Worm (Caenorhabditis elegans) whole organism, midembryonic: ENCODE results near the gene T22E5.6.

Experiments
- T22C8.4 ChIP-seq: fragments of 200-800 bp; sonication (Bioruptor generic); IDR thresholded peaks from 2 replicates; pipeline ENCODE4 v1.3.6; 2022; ENCODE audit warnings: missing genetic modification characterization, missing compliant biosample characterization
- cog-1 ChIP-seq: sonication (generic microtip); optimal IDR thresholded peaks from 2 replicates; lab custom pipeline; 2016; ENCODE audit warnings: missing genetic modification characterization, missing compliant biosample characterization
- flt-1 ChIP-seq: fragments of 200-800 bp; sonication (Bioruptor generic); IDR thresholded peaks from 2 replicates; pipeline ENCODE4 v1.3.6; 2022; ENCODE audit warnings: missing genetic modification characterization, missing compliant biosample characterization
- klf-2 ChIP-seq: fragments of 200-800 bp; sonication (Bioruptor generic); conservative IDR thresholded peaks from 2 replicates; pipeline ENCODE4 v1.3.6; 2022; ENCODE audit warnings: missing genetic modification reagents, missing genetic modification characterization, missing compliant biosample characterization
- med-1 ChIP-seq: sonication (generic microtip); optimal IDR thresholded peaks from 2 replicates; lab custom pipeline; 2017; ENCODE audit warnings: missing genetic modification characterization, mild to moderate bottlenecking, missing compliant biosample characterization, antibody characterized with exemption, missing genetic modification reagents; ENCODE audit not compliant: insufficient read depth
- ref-1 ChIP-seq: fragments of 200-800 bp; sonication (Bioruptor generic); conservative IDR thresholded peaks from 2 replicates; pipeline ENCODE4 v1.3.6; 2022; ENCODE audit warnings: missing genetic modification reagents, missing genetic modification characterization, missing compliant biosample characterization
- tab-1 ChIP-seq: fragments of 200-800 bp; sonication (Bioruptor generic); IDR thresholded peaks from 2 replicates; pipeline ENCODE4 v1.3.6; 2022; ENCODE audit warnings: missing genetic modification characterization, missing compliant biosample characterization
- ztf-23 ChIP-seq: fragments of 200-800 bp; sonication (Bioruptor generic); IDR thresholded peaks from 2 replicates; pipeline ENCODE4 v1.3.6; 2022; ENCODE audit warnings: missing genetic modification reagents, missing genetic modification characterization, missing compliant biosample characterization
- ztf-29 ChIP-seq: fragments of 200-800 bp; sonication (Bioruptor generic); IDR thresholded peaks from 2 replicates; pipeline ENCODE4 v1.3.6; 2022; ENCODE audit warnings: missing genetic modification reagents, missing genetic modification characterization, missing compliant biosample characterization

T22E5.6 gene

DNA sequence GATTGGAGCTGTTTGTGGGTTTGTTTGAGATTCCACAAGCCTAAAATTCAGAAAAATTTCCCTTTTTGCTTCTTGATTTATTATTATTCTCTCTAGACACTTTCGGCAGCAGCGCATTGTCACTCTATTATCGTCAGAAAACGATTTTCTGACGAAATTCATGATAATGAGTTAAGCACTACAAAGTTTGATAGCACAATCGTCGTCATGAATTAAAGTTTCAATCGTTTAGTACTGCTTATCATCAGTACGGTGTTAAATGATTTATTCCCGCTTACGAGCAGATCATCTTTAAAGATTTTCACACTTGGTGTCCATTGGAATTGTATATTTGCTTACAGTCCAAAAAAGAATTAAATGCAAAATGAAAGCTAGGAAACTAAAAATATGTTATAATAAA lies 13.3 kb upstream of the T22E5.6 start:
- TF ChIP-seq klf-2 (GFP tag; lab: Robert Waterston, UW) (no peak), flt-1 (GFP tag; lab: Robert Waterston, UW) (no peak), T22C8.4 (no peak), cog-1 (tag; lab: Kevin White, UChicago) (no peak), ref-1 (no peak), med-1 (GFP tag; lab: Kevin White, UChicago) (no peak), ztf-29 (GFP tag; lab: Robert Waterston, UW) (no peak)

DNA sequence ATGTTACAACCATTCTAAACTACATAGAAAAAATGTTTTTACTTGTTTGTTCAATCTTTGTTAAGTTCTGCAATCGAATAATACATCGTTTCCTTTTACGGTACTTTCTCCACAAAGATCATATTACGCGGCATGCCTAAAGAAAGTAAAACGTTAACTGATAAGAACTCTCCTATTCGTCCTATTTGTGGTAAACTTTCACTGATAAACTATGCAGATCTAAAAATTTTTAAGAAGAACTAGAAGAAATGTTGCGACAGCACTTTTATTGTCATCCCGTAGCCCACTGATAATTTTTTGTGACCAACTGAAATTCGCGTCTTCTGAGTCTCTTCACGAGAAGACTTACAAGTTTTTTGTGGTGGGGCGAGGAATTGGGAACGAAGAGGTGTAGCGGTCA lies 10.9 kb upstream of the T22E5.6 start:
- no peak for TF ChIP-seq flt-1 (GFP tag; lab: Robert Waterston, UW)
- no peak for TF ChIP-seq tab-1 (GFP tag; lab: Robert Waterston, UW)
- TF ChIP-seq T22C8.4 = no peak
- TF ChIP-seq ztf-23 (GFP tag; lab: Robert Waterston, UW) = no peak
- no peak for TF ChIP-seq med-1 (GFP tag; lab: Kevin White, UChicago)
- no peak for TF ChIP-seq klf-2 (GFP tag; lab: Robert Waterston, UW)
- no peak for TF ChIP-seq ref-1
- no peak for TF ChIP-seq ztf-29 (GFP tag; lab: Robert Waterston, UW)

DNA sequence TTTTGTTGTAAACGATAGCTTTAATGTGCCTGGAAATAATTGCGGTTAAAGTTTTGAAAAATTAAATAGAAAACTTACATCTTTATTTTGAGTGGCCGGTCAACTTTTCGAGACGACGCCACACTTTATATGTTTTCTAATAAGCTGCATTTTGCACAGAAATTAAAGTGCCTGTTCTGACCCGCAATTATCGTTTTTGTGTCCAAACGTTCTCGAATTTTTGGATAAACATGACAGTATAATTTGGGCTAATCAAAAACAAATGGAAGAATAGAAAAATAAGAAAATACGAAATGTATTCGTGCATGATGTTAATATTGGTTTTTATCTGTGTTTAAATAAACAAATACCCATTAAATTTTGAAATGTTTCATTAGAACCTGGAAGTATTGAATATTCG lies 4.5 kb upstream of the T22E5.6 start, which contains the start of gene K10C2.12:
TSS of gene K10C2.12 (minus strand) at position 101 of the 400 bp plus-strand sequence.
- TF ChIP-seq ref-1 (no peak), cog-1 (tag; lab: Kevin White, UChicago) (no peak), ztf-23 (GFP tag; lab: Robert Waterston, UW) (no peak), ztf-29 (GFP tag; lab: Robert Waterston, UW) (no peak), T22C8.4 (no peak), med-1 (GFP tag; lab: Kevin White, UChicago) (no peak), flt-1 (GFP tag; lab: Robert Waterston, UW) (no peak), klf-2 (GFP tag; lab: Robert Waterston, UW) (no peak), tab-1 (GFP tag; lab: Robert Waterston, UW) (no peak)

DNA sequence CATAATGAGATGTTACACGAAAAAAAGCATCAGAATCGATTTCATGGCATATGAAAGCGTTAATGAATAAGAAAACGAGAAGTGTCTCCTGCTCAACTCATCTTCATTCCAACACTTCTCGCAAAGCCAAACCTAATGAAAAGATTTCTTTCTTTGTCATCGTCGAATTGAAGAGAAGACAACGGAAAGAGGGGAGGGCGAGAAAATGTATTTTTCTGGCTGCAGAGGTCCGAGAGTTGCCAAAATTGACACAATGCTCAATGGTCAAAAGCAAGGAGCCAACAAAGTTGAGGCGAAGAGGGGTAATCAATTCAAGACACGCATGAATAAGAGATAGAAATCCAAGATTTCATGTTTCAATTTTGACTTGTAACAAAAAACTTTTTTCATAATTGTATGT lies 2.9 kb upstream of the T22E5.6 start:
- TF ChIP-seq flt-1 (GFP tag; lab: Robert Waterston, UW) (no peak), T22C8.4 (no peak), klf-2 (GFP tag; lab: Robert Waterston, UW) (no peak), med-1 (GFP tag; lab: Kevin White, UChicago) (no peak), cog-1 (tag; lab: Kevin White, UChicago) (no peak), ztf-23 (GFP tag; lab: Robert Waterston, UW) (no peak), tab-1 (GFP tag; lab: Robert Waterston, UW) (no peak), ztf-29 (GFP tag; lab: Robert Waterston, UW) (no peak), ref-1 (no peak)

DNA sequence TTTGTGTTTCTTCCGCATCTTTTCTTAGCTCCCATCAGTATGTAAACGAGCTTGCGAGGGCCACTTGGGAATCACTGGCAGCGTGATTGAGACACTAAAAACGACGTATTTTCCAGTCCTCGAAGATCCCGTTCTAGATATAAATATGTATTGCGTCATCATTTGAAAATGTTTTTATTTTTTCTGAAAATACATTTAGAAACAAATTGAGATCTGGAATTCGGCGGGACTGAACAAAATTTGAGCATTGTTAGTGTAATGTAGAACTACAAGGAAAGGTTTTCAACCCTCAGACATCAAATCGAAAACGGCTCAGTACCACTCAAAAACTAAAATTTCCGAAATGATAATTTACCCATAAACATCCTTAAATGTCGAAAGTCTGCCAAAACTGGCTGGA lies 2.6 kb downstream of the T22E5.6 start:
- TF ChIP-seq cog-1 (tag; lab: Kevin White, UChicago) (no peak), klf-2 (GFP tag; lab: Robert Waterston, UW) (no peak), ztf-29 (GFP tag; lab: Robert Waterston, UW) (no peak), T22C8.4 (no peak), ref-1 (no peak), ztf-23 (GFP tag; lab: Robert Waterston, UW) (no peak), med-1 (GFP tag; lab: Kevin White, UChicago) (no peak), tab-1 (GFP tag; lab: Robert Waterston, UW) (no peak), flt-1 (GFP tag; lab: Robert Waterston, UW) (no peak)

DNA sequence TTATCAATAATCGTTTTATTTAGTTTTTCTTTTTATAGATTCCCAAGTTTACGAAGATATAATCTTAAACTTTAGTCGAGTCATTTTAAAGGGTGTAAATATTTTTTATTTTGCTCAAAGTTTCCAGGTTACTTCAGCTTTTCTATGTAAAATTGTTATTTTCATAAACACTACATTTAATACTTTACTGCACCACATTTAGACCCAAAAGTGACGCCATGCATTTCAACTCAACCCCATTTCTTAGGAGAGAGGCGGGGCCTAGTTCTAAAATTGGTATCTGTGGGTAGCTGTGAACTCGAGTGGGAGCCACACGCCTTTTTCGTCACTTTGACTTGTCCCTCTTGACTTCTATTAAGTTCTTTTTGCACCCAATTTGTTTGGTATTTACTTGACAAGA lies 3.6 kb downstream of the T22E5.6 start, which contains the start of gene T22E5.1:
TSS of gene T22E5.1 (plus strand) at position 301 of the 400 bp plus-strand sequence.
- TF ChIP-seq flt-1 (GFP tag; lab: Robert Waterston, UW) (no peak), tab-1 (GFP tag; lab: Robert Waterston, UW) (no peak), cog-1 (tag; lab: Kevin White, UChicago) (no peak), ztf-29 (GFP tag; lab: Robert Waterston, UW) (no peak), klf-2 (GFP tag; lab: Robert Waterston, UW) (no peak), ref-1 (no peak), T22C8.4 (no peak), ztf-23 (GFP tag; lab: Robert Waterston, UW) (no peak), med-1 (GFP tag; lab: Kevin White, UChicago) (no peak)

DNA sequence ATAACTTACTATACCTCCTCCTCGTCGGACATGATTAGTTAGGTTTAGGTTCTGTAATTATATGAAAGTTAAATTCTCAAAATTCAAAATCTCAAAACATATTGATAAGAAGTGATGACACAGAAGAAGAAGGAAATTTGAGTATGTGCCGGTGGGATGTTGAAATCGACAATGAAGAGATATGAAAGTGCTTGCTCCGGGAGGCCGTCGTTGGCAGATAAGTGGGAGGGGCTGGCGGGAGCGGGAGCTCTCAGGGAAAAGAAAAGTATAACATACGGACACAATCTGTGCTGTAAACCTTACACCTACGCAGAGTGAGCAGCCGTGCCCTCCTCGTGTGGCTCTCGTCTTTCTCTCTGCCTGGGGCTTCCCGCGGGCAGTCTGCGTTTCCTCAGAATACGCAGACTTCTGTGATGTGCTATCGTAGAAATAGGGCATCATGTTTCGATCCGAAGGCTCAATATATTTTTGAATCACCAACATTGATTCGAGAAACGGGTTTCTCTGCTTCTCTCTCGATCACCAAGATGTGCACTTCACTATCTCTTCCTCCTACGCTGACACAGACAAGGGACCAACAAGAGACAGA lies 5.9 kb downstream of the T22E5.6 start, which contains the start of gene mup-2:
TSS of gene mup-2 (minus strand) at position 51 of the 589 bp plus-strand sequence.
- TF ChIP-seq ztf-29 (GFP tag; lab: Robert Waterston, UW) (no peak), ref-1 (no peak), ztf-23 (GFP tag; lab: Robert Waterston, UW) (0 out of 2 replicates have a peak, but pooled peaks have one; percentile 30), cog-1 (tag; lab: Kevin White, UChicago) (peak; percentile 61), tab-1 (GFP tag; lab: Robert Waterston, UW) (no peak), med-1 (GFP tag; lab: Kevin White, UChicago) (no peak), flt-1 (GFP tag; lab: Robert Waterston, UW) (no peak), klf-2 (GFP tag; lab: Robert Waterston, UW) (no peak), T22C8.4 (no peak)

DNA sequence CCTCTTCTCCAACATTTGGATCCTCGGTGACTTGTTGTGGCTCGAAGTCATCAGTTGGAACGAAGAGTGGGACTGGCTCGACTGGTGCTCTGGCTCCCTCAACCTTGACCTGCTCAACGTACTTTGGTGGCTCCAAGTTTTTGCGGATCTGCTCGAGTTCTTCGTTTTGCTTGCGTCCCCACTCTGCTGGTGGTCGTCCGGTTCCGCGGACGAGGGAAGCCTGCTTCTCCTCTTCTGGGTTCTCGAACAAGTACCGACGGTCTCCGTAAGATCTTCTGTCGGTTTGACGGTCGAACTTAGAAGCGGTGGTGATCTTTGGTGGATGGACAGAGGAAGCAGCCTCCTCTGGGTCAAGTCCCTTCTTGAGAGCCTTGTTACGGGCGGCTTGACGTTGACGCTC lies 7.5 kb downstream of the T22E5.6 start:
- TF ChIP-seq cog-1 (tag; lab: Kevin White, UChicago) (no peak), flt-1 (GFP tag; lab: Robert Waterston, UW) (no peak), ztf-23 (GFP tag; lab: Robert Waterston, UW) (no peak)

DNA sequence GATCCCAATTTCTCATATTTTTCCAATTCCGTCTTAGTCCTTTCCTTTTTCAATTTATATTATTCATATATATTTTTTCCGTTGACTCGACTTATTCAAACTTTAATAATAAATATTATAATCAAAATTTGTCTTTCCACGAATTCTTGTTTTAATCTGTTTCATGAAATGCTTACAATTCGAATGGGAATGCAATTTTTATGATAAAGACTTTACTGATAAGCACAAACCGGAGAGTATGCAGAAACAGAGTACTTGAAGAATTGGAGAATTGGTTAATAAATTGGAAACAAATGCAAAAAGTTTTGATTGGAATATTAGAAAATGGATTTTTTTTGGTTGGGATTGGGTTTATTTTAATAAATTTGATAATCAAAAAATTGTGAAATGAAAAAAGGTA lies 7.9 kb downstream of the T22E5.6 start:
- TF ChIP-seq klf-2 (GFP tag; lab: Robert Waterston, UW) (no peak), med-1 (GFP tag; lab: Kevin White, UChicago) (no peak), cog-1 (tag; lab: Kevin White, UChicago) (no peak), ref-1 (no peak), ztf-29 (GFP tag; lab: Robert Waterston, UW) (no peak), ztf-23 (GFP tag; lab: Robert Waterston, UW) (no peak), flt-1 (GFP tag; lab: Robert Waterston, UW) (no peak), tab-1 (GFP tag; lab: Robert Waterston, UW) (no peak), T22C8.4 (no peak)
